Worm (Caenorhabditis elegans) whole organism, mixed stage, embryonic: Measurements from ENCODE around the gene vab-23.

ENCODE experiments used
- bed-3 ChIP-seq: fragments of 200-800 bp; sonication (Bioruptor generic); optimal IDR thresholded peaks from 3 replicates; lab custom pipeline; 2018; ENCODE audit warnings: mild to moderate bottlenecking, missing genetic modification characterization, moderate library complexity, missing compliant biosample characterization
- ceh-43 ChIP-seq: fragments of 200-800 bp; sonication (Bioruptor generic); optimal IDR thresholded peaks from 2 replicates; lab custom pipeline; 2018; ENCODE audit warnings: mild to moderate bottlenecking, missing genetic modification characterization, moderate library complexity, missing compliant biosample characterization
- ces-1 ChIP-seq: fragments of 150-350 bp; optimal IDR thresholded peaks from 2 replicates; lab custom pipeline; 2014; ENCODE audit warnings: missing biosample characterization, missing genetic modification reagents, missing genetic modification characterization
- flh-1 ChIP-seq: fragments of 200-800 bp; sonication (Bioruptor generic); optimal IDR thresholded peaks from 2 replicates; lab custom pipeline; 2018; ENCODE audit warnings: mild to moderate bottlenecking, missing genetic modification characterization, moderate library complexity, missing compliant biosample characterization
- hlh-1 ChIP-seq: fragments of 150-350 bp; optimal IDR thresholded peaks from 2 replicates; lab custom pipeline; 2014; ENCODE audit warnings: missing biosample characterization, missing genetic modification reagents, missing genetic modification characterization
- nhr-237 ChIP-seq: fragments of 150-350 bp; optimal IDR thresholded peaks from 2 replicates; lab custom pipeline; 2014; ENCODE audit warnings: missing biosample characterization, missing genetic modification characterization
- nhr-76 ChIP-seq: sonication (generic microtip); optimal IDR thresholded peaks from 2 replicates; lab custom pipeline; 2017; ENCODE audit warnings: missing biosample characterization, missing genetic modification characterization
- snpc-4 ChIP-seq: fragments of 150-350 bp; optimal IDR thresholded peaks from 2 replicates; lab custom pipeline; 2014; ENCODE audit warnings: missing biosample characterization, missing genetic modification characterization
- unc-62 ChIP-seq: fragments of 150-350 bp; optimal IDR thresholded peaks from 2 replicates; lab custom pipeline; 2014; ENCODE audit warnings: missing biosample characterization, missing genetic modification reagents, missing genetic modification characterization

DNA sequence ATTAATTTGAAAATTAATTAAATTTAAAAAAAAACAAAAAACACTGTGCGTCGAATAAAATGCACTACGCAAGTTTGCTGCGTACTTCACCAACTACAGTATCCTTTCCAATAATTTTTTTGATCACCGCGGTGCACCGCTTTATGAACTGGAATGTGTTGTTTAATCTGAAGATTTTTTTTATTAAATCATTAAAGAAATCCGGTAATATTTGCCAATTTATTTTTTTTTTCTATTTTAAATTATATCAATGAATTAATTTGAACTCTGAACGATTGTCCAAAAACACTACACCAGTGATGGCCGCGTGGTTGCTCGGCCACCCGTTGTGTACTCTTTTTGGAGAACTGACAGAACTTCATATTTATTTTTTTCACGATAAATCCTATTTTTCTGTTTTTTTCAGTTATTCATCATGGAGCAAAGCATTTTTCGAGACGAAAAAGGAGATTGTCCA is 40.4 kb downstream of the vab-23 start, which contains the start of gene K12D12.5:
- TF ChIP-seq unc-62, result no peak
- TF ChIP-seq nhr-237 (tag; lab: Kevin White, UChicago), result no peak
- TF ChIP-seq ces-1 (GFP tag; lab: Kevin White, UChicago), result no peak
- no peak for TF ChIP-seq nhr-76 (tag; lab: Kevin White, UChicago)
- TF ChIP-seq bed-3 (GFP tag; lab: Kevin White, UChicago), result no peak
- no peak for TF ChIP-seq snpc-4 (tag; lab: Kevin White, UChicago)
- no peak for TF ChIP-seq hlh-1 (tag; lab: Kevin White, UChicago)
- TF ChIP-seq ceh-43, result no peak
- TF ChIP-seq flh-1, result no peak
